Fruit fly (Drosophila melanogaster): ENCODE data around the gene ksr.

The ksr gene

dm6 chr3R:5482790-5483189, 916 bp downstream of the ksr start:
- TF ChIP-seq CTCF (optimal IDR thresholded peaks at IDR 0.05): no peak
- no peak for TF ChIP-seq CG8478 (optimal IDR thresholded peaks at IDR 0.05)

dm6 chr3R:5474551-5474950, 9.2 kb downstream of the ksr start, which contains the start of the genes CG45100, HDAC3 and Hcs:
CG45100 (minus strand) TSS chr3R:5474600.
HDAC3 (minus strand) TSS chr3R:5474600.
Hcs (plus strand) TSS chr3R:5474899.
- TF ChIP-seq CTCF (optimal IDR thresholded peaks at IDR 0.05): peak in 1 of 2 experiments; percentile 13
- no peak for TF ChIP-seq CG8478 (optimal IDR thresholded peaks at IDR 0.05)

dm6 chr3R:5470586-5471283, 13.0 kb downstream of the ksr start, which contains the start of the genes mRpL44 and Snr1:
mRpL44 (minus strand) TSS chr3R:5470636.
Snr1 (plus strand) TSS chr3R:5470926.
- TF ChIP-seq CG8478 (optimal IDR thresholded peaks at IDR 0.05): no peak
- TF ChIP-seq CTCF (optimal IDR thresholded peaks at IDR 0.05): no peak

dm6 chr3R:5467619-5468018, 16.1 kb downstream of the ksr start, which contains the start of gene POLDIP2:
POLDIP2 (plus strand) TSS chr3R:5467778.
- TF ChIP-seq CTCF (optimal IDR thresholded peaks at IDR 0.05) (no peak), CG8478 (optimal IDR thresholded peaks at IDR 0.05) (no peak)

dm6 chr3R:5466875-5467274, 16.8 kb downstream of the ksr start, which contains the start of gene RpL35A:
RpL35A (minus strand) TSS chr3R:5467101.
- peak in 1 of 2 experiments; percentile 58 for TF ChIP-seq CTCF (optimal IDR thresholded peaks at IDR 0.05)
- TF ChIP-seq CG8478 (optimal IDR thresholded peaks at IDR 0.05): no peak

dm6 chr3R:5464481-5464880, 19.2 kb downstream of the ksr start, which contains the start of gene PEK:
PEK (minus strand) TSS chr3R:5464753.
- TF ChIP-seq CTCF (optimal IDR thresholded peaks at IDR 0.05): no peak
- TF ChIP-seq CG8478 (optimal IDR thresholded peaks at IDR 0.05): no peak

- TF ChIP-seq CTCF (optimal IDR thresholded peaks at IDR 0.05) (no peak), CG8478 (optimal IDR thresholded peaks at IDR 0.05) (no peak)
These were observed 20.3 kb downstream of the ksr start for dm6 chr3R:5463199-5463949.

- TF ChIP-seq CTCF (optimal IDR thresholded peaks at IDR 0.05): no peak
- TF ChIP-seq CG8478 (optimal IDR thresholded peaks at IDR 0.05): no peak
These were observed 25.1 kb downstream of the ksr start for dm6 chr3R:5458627-5459026.

- TF ChIP-seq CTCF (optimal IDR thresholded peaks at IDR 0.05): no peak
- no peak for TF ChIP-seq CG8478 (optimal IDR thresholded peaks at IDR 0.05)
These were observed 29.4 kb downstream of the ksr start for dm6 chr3R:5454334-5454733.

dm6 chr3R:5438750-5439149, 45.0 kb downstream of the ksr start:
- TF ChIP-seq CTCF (optimal IDR thresholded peaks at IDR 0.05) (no peak), CG8478 (optimal IDR thresholded peaks at IDR 0.05) (no peak)

- TF ChIP-seq CTCF (optimal IDR thresholded peaks at IDR 0.05) (no peak), CG8478 (optimal IDR thresholded peaks at IDR 0.05) (no peak)
These were observed 53.9 kb downstream of the ksr start for dm6 chr3R:5429786-5430185.
